Fruit fly (Drosophila melanogaster) whole organism, embryonic: Measurements from ENCODE around the gene CG43331.
A peak's percentile ranks its signal among the peaks of the same experiment; 100 is the strongest.

Source experiments
- Aef1 ChIP-seq: fragments of 200-800 bp; sonication (Bioruptor generic); IDR thresholded peaks from 3 replicates; pipeline ENCODE4 v1.3.6; 2022; ENCODE audit warnings: missing biosample characterization, missing genetic modification characterization
- Bgb ChIP-seq: fragments of 200-800 bp; sonication (Bioruptor generic); IDR thresholded peaks from 2 replicates; pipeline ENCODE4 v1.3.6; 2022; ENCODE audit warnings: missing biosample characterization, missing genetic modification characterization; ENCODE audit not compliant: partially characterized antibody
- CG11093 ChIP-seq: fragments of 200-800 bp; sonication (Bioruptor generic); IDR thresholded peaks from 3 replicates; pipeline ENCODE4 v1.3.6; 2022; ENCODE audit warnings: missing biosample characterization, missing genetic modification characterization
- CG11504 ChIP-seq: fragments of 200-800 bp; sonication (Bioruptor generic); optimal IDR thresholded peaks from 3 replicates; lab custom pipeline; 2019; ENCODE audit warnings: missing biosample characterization, mild to moderate bottlenecking, missing genetic modification characterization, moderate library complexity
- CG12219 ChIP-seq: fragments of 200-800 bp; sonication (Bioruptor generic); optimal IDR thresholded peaks from 3 replicates; lab custom pipeline; 2018; ENCODE audit warnings: missing biosample characterization, mild to moderate bottlenecking, missing genetic modification characterization
- CG12391 ChIP-seq: fragments of 200-800 bp; sonication (Bioruptor generic); optimal IDR thresholded peaks from 3 replicates; lab custom pipeline; 2018; ENCODE audit warnings: missing biosample characterization, mild to moderate bottlenecking, missing genetic modification characterization, moderate library complexity
- CG17328 ChIP-seq: fragments of 200-800 bp; sonication (Bioruptor generic); IDR thresholded peaks from 2 replicates; pipeline ENCODE4 v1.3.6; 2022; ENCODE audit warnings: missing biosample characterization, missing genetic modification characterization
- CG17829 ChIP-seq: fragments of 200-800 bp; optimal IDR thresholded peaks from 2 replicates; lab custom pipeline; 2019; ENCODE audit warnings: missing biosample characterization, mild to moderate bottlenecking, missing genetic modification characterization, moderate library complexity
- CG18599 ChIP-seq: fragments of 200-800 bp; sonication (Bioruptor generic); optimal IDR thresholded peaks from 3 replicates; lab custom pipeline; 2017; ENCODE audit warnings: missing biosample characterization, missing genetic modification characterization, mild to moderate bottlenecking, moderate library complexity, missing genetic modification reagents
- CG2116 ChIP-seq: fragments of 200-800 bp; sonication (Bioruptor generic); optimal IDR thresholded peaks from 3 replicates; lab custom pipeline; 2018; ENCODE audit warnings: missing biosample characterization, mild to moderate bottlenecking, missing genetic modification characterization
- CG2120 ChIP-seq: fragments of 200-800 bp; sonication (Bioruptor generic); optimal IDR thresholded peaks from 3 replicates; lab custom pipeline; 2016; ENCODE audit warnings: missing biosample characterization, missing genetic modification characterization
- CG30403 ChIP-seq: fragments of 200-800 bp; sonication (Bioruptor generic); optimal IDR thresholded peaks from 3 replicates; lab custom pipeline; 2016; ENCODE audit warnings: missing biosample characterization, missing genetic modification characterization
- CG31441 ChIP-seq: fragments of 200-800 bp; sonication (Bioruptor generic); IDR thresholded peaks from 2 replicates; pipeline ENCODE4 v1.3.6; 2022; ENCODE audit warnings: missing biosample characterization, missing genetic modification characterization
- CG3995 ChIP-seq: fragments of 200-800 bp; sonication (Bioruptor generic); optimal IDR thresholded peaks from 3 replicates; lab custom pipeline; 2016; ENCODE audit warnings: missing biosample characterization, missing genetic modification characterization
- CG4854 ChIP-seq: fragments of 200-800 bp; sonication (Bioruptor generic); optimal IDR thresholded peaks from 2 replicates; lab custom pipeline; 2016; ENCODE audit warnings: missing biosample characterization, missing genetic modification characterization, inconsistent platforms
- CG5953 ChIP-seq: fragments of 200-800 bp; sonication (Bioruptor generic); IDR thresholded peaks from 2 replicates; pipeline ENCODE4 v1.3.6; 2022; ENCODE audit warnings: missing biosample characterization, missing genetic modification characterization
- CG6791 ChIP-seq: fragments of 200-800 bp; sonication (Bioruptor generic); IDR thresholded peaks from 3 replicates; pipeline ENCODE4 v1.3.6; 2022; ENCODE audit warnings: missing biosample characterization, missing genetic modification characterization; ENCODE audit not compliant: partially characterized antibody
- CG7271 ChIP-seq: fragments of 200-800 bp; sonication (Bioruptor generic); optimal IDR thresholded peaks from 2 replicates; lab custom pipeline; 2018; ENCODE audit warnings: missing biosample characterization, mild to moderate bottlenecking, missing genetic modification characterization, moderate library complexity
- CG9817 ChIP-seq: fragments of 200-800 bp; sonication (Bioruptor generic); optimal IDR thresholded peaks from 2 replicates; lab custom pipeline; 2018; ENCODE audit warnings: missing biosample characterization, mild to moderate bottlenecking, missing genetic modification characterization, moderate library complexity
- Dref ChIP-seq: fragments of 200-800 bp; sonication (Bioruptor generic); IDR thresholded peaks from 2 replicates; pipeline ENCODE4 v1.3.6; 2022; ENCODE audit warnings: missing biosample characterization, missing genetic modification characterization
- Ets97D ChIP-seq: fragments of 200-800 bp; sonication (Bioruptor generic); optimal IDR thresholded peaks from 3 replicates; lab custom pipeline; 2016; ENCODE audit warnings: missing biosample characterization, missing genetic modification characterization
- H15 ChIP-seq: fragments of 200-800 bp; sonication (Bioruptor generic); IDR thresholded peaks from 3 replicates; pipeline ENCODE4 v1.3.6; 2022; ENCODE audit warnings: missing biosample characterization, missing genetic modification characterization
- Jarid2 ChIP-seq: fragments of 200-800 bp; sonication (Bioruptor generic); optimal IDR thresholded peaks from 3 replicates; lab custom pipeline; 2017; ENCODE audit warnings: mild to moderate bottlenecking, missing biosample characterization, missing genetic modification reagents, missing genetic modification characterization
- Med ChIP-seq: fragments of 200-800 bp; sonication (Bioruptor generic); peaks from one replicate; lab custom pipeline; 2016; ENCODE audit warnings: missing biosample characterization, missing genetic modification characterization, mild to moderate bottlenecking, inconsistent platforms, moderate library complexity
- Mes4 ChIP-seq: fragments of 200-800 bp; sonication (Bioruptor generic); optimal IDR thresholded peaks from 2 replicates; lab custom pipeline; 2016; ENCODE audit warnings: missing biosample characterization, missing genetic modification characterization
- PHDP ChIP-seq: fragments of 200-800 bp; sonication (Bioruptor generic); optimal IDR thresholded peaks from 3 replicates; lab custom pipeline; 2018; ENCODE audit warnings: missing biosample characterization, mild to moderate bottlenecking, missing genetic modification characterization, moderate library complexity
- Pdp1 ChIP-seq, 2 experiments: fragments of 200-800 bp; sonication (Bioruptor generic); optimal IDR thresholded peaks; 3 replicates each; lab custom pipeline; 2016; ENCODE audit warnings: missing biosample characterization in 2 of 2, missing genetic modification characterization in 2 of 2, mild to moderate bottlenecking in 1 of 2, moderate library complexity in 1 of 2
- Stat92E ChIP-seq, 3 experiments: fragments of >200 bp in 2 of 3; fragments of 200-800 bp in 1 of 3; sonication (Bioruptor generic) in 1 of 3; optimal IDR thresholded peaks; 2 replicates each; lab custom pipeline; 2017 to 2019; ENCODE audit warnings: missing biosample characterization in 3 of 3, missing genetic modification characterization in 3 of 3, mild to moderate bottlenecking in 1 of 3, moderate library complexity in 1 of 3
- YL-1 ChIP-seq: fragments of 200-800 bp; sonication (Bioruptor generic); optimal IDR thresholded peaks from 3 replicates; lab custom pipeline; 2017; ENCODE audit warnings: missing biosample characterization, mild to moderate bottlenecking, missing genetic modification characterization
- ac ChIP-seq: fragments of 200-800 bp; sonication (Bioruptor generic); optimal IDR thresholded peaks from 3 replicates; lab custom pipeline; 2017; ENCODE audit warnings: missing biosample characterization, mild to moderate bottlenecking, missing genetic modification characterization
- az2 ChIP-seq: fragments of 200-800 bp; sonication (Bioruptor generic); optimal IDR thresholded peaks from 3 replicates; lab custom pipeline; 2016; ENCODE audit warnings: missing biosample characterization, missing genetic modification characterization
- bsh ChIP-seq, 2 experiments: fragments of 200-800 bp; sonication (Bioruptor generic); optimal IDR thresholded peaks; 2 replicates each; lab custom pipeline; 2017 to 2018; ENCODE audit warnings: mild to moderate bottlenecking in 2 of 2, missing biosample characterization in 2 of 2, missing genetic modification characterization in 2 of 2, moderate library complexity in 1 of 2
- da ChIP-seq: fragments of 200-800 bp; sonication (Bioruptor generic); optimal IDR thresholded peaks from 2 replicates; lab custom pipeline; 2016; ENCODE audit warnings: missing biosample characterization, missing genetic modification characterization
- dan ChIP-seq: fragments of 200-800 bp; sonication (Bioruptor generic); IDR thresholded peaks from 2 replicates; pipeline ENCODE4 v1.3.6; 2022; ENCODE audit warnings: missing biosample characterization, missing genetic modification characterization
- lmd ChIP-seq: fragments of 200-800 bp; sonication (Bioruptor generic); IDR thresholded peaks from 2 replicates; pipeline ENCODE4 v1.3.6; 2022; ENCODE audit warnings: missing biosample characterization, missing genetic modification characterization
- lov ChIP-seq, 2 experiments: fragments of 200-800 bp in 1 of 2; fragments of >200 bp in 1 of 2; sonication (Bioruptor generic) in 1 of 2; IDR thresholded peaks in 1 of 2; optimal IDR thresholded peaks in 1 of 2; 2 replicates in 1 of 2; 3 replicates in 1 of 2; pipeline versions ENCODE4 v1.3.6 to Lab custom; 2017 to 2022; ENCODE audit warnings: missing biosample characterization in 1 of 2, missing genetic modification characterization in 1 of 2
- nom ChIP-seq: fragments of 200-800 bp; sonication (Bioruptor generic); optimal IDR thresholded peaks from 2 replicates; lab custom pipeline; 2017; ENCODE audit warnings: missing biosample characterization, missing genetic modification characterization, mild to moderate bottlenecking, moderate library complexity, missing genetic modification reagents
- pnt ChIP-seq: fragments of 200-800 bp; sonication (Bioruptor generic); optimal IDR thresholded peaks from 3 replicates; lab custom pipeline; 2016; ENCODE audit warnings: missing biosample characterization, missing genetic modification characterization
- prd ChIP-seq, 3 experiments: fragments of >200 bp in 2 of 3; fragments of 200-800 bp in 1 of 3; sonication (Bioruptor generic) in 1 of 3; optimal IDR thresholded peaks in 2 of 3; IDR thresholded peaks in 1 of 3; 2 replicates in 2 of 3; 3 replicates in 1 of 3; pipeline versions ENCODE4 v1.3.6 to Lab custom; 2017 to 2022; ENCODE audit warnings: missing biosample characterization in 1 of 3, missing genetic modification characterization in 1 of 3
- pzg ChIP-seq: fragments of 200-800 bp; sonication (Bioruptor generic); optimal IDR thresholded peaks from 3 replicates; lab custom pipeline; 2018; ENCODE audit warnings: missing biosample characterization, mild to moderate bottlenecking, missing genetic modification characterization, moderate library complexity
- rib ChIP-seq: fragments of 200-800 bp; sonication (Bioruptor generic); IDR thresholded peaks from 2 replicates; pipeline ENCODE4 v1.3.6; 2022; ENCODE audit warnings: missing biosample characterization, missing genetic modification characterization
- sens ChIP-seq: fragments of 200-800 bp; sonication (Bioruptor generic); peaks from one replicate; lab custom pipeline; 2016; ENCODE audit warnings: missing biosample characterization, missing genetic modification characterization
- ssp ChIP-seq: fragments of 200-800 bp; sonication (Bioruptor generic); IDR thresholded peaks from 2 replicates; pipeline ENCODE4 v1.3.6; 2022; ENCODE audit warnings: missing biosample characterization, missing genetic modification characterization
- tgo ChIP-seq: fragments of 200-800 bp; sonication (Bioruptor generic); IDR thresholded peaks from 3 replicates; pipeline ENCODE4 v1.3.6; 2022; ENCODE audit warnings: missing biosample characterization, missing genetic modification characterization
- trem ChIP-seq: fragments of 200-800 bp; optimal IDR thresholded peaks from 3 replicates; lab custom pipeline; 2019; ENCODE audit warnings: missing biosample characterization, mild to moderate bottlenecking, missing genetic modification characterization, moderate library complexity

CG43331 gene

dm6 chr3L:22503730-22504129, at the start of gene CG43331:
Gene CG43331 (minus strand): TSS chr3L:22503830.
- TF ChIP-seq PHDP (tag; lab: Kevin White, UChicago): no peak
- no peak for TF ChIP-seq CG31441 (GFP tag; lab: Robert Waterston, UW)
- TF ChIP-seq CG12391 (tag; lab: Kevin White, UChicago): no peak
- TF ChIP-seq H15: no peak
- TF ChIP-seq ssp (GFP tag; lab: Robert Waterston, UW): no peak
- TF ChIP-seq dan (GFP tag; lab: Robert Waterston, UW): no peak
- no peak for TF ChIP-seq Stat92E (GFP tag; optimal IDR thresholded peaks at IDR 0.05; lab: Kevin White, UChicago)
- TF ChIP-seq pnt (GFP tag; lab: Kevin White, UChicago): no peak
- TF ChIP-seq Ets97D: no peak
- TF ChIP-seq trem (tag; lab: Kevin White, UChicago): no peak
- TF ChIP-seq pzg (GFP tag; lab: Kevin White, UChicago): no peak
- TF ChIP-seq CG3995 (GFP tag; lab: Kevin White, UChicago): no peak

dm6 chr3L:22549926-22550325, 46.3 kb upstream of the CG43331 start, which contains the start of gene Trxr2:
Gene Trxr2 (plus strand): TSS chr3L:22550226.
- no peak for TF ChIP-seq CG2116 (GFP tag; lab: Kevin White, UChicago)
- TF ChIP-seq Aef1 (GFP tag; lab: Robert Waterston, UW): no peak
- TF ChIP-seq CG4854 (GFP tag; lab: Kevin White, UChicago): no peak
- TF ChIP-seq Med (GFP tag; lab: Kevin White, UChicago): no peak
- TF ChIP-seq bsh (GFP tag; optimal IDR thresholded peaks at IDR 0.05; lab: Kevin White, UChicago): no peak
- TF ChIP-seq az2: no peak
- TF ChIP-seq da: no peak
- TF ChIP-seq CG5953: no peak
- no peak for TF ChIP-seq tgo (GFP tag; lab: Robert Waterston, UW)
- no peak for TF ChIP-seq CG12219 (GFP tag; lab: Kevin White, UChicago)
- TF ChIP-seq ac: no peak
- TF ChIP-seq CG11093 (GFP tag; lab: Robert Waterston, UW): no peak
- TF ChIP-seq CG9817: no peak
- TF ChIP-seq Stat92E (GFP tag; optimal IDR thresholded peaks at IDR 0.05; lab: Kevin White, UChicago): no peak
- no peak for TF ChIP-seq CG17328 (GFP tag; lab: Robert Waterston, UW)

dm6 chr3L:22548137-22548536, 44.5 kb upstream of the CG43331 start, which contains the start of gene CG11404:
Gene CG11404 (plus strand): TSS chr3L:22548437.
- TF ChIP-seq CG6791 (GFP tag; lab: Robert Waterston, UW): no peak
- TF ChIP-seq Pdp1 (GFP tag; optimal IDR thresholded peaks at IDR 0.05; lab: Kevin White, UChicago): peak in 1 of 2 experiments; percentile 79

- TF ChIP-seq YL-1 (GFP tag; lab: Kevin White, UChicago) (no peak), CG2120 (no peak), lov (optimal IDR thresholded peaks at IDR 0.05; lab: Kevin White, UChicago) (no peak), lov (GFP tag; IDR thresholded peaks at IDR 0.05; lab: Robert Waterston, UW) (0 out of 3 replicates have a peak, but pooled peaks have one; percentile 23), CG18599 (GFP tag; lab: Kevin White, UChicago) (peak; percentile 39), sens (peak; percentile 51), Bgb (GFP tag; lab: Robert Waterston, UW) (no peak), CG17829 (tag; lab: Kevin White, UChicago) (no peak), CG30403 (GFP tag; lab: Kevin White, UChicago) (no peak), Dref (GFP tag; lab: Robert Waterston, UW) (no peak), lmd (GFP tag; lab: Robert Waterston, UW) (no peak), CG11504 (tag; lab: Kevin White, UChicago) (no peak), prd (optimal IDR thresholded peaks at IDR 0.05; lab: Kevin White, UChicago) (no peak), prd (GFP tag; IDR thresholded peaks at IDR 0.05; lab: Robert Waterston, UW) (peak; percentile 32; the same call in 1 of the 3 replicates), Mes4 (GFP tag; lab: Kevin White, UChicago) (no peak), pzg (GFP tag; lab: Kevin White, UChicago) (no peak), CG7271 (tag; lab: Kevin White, UChicago) (peak; percentile 3), Jarid2 (GFP tag; lab: Kevin White, UChicago) (no peak), CG11093 (GFP tag; lab: Robert Waterston, UW) (no peak), nom (GFP tag; lab: Kevin White, UChicago) (no peak), rib (GFP tag; lab: Robert Waterston, UW) (no peak)
These were observed 16.4 kb upstream of the CG43331 start for dm6 chr3L:22520017-22520416.
